Worm (Caenorhabditis elegans) whole organism, mixed stage, embryonic: ENCODE results near the gene F58F12.3.

Experiments
- M03D4.4 ChIP-seq: sonication (generic microtip); optimal IDR thresholded peaks from 2 replicates; lab custom pipeline; 2017; ENCODE audit warnings: mild to moderate bottlenecking, missing genetic modification characterization, missing compliant biosample characterization
- nhr-28 ChIP-seq: fragments of 150-350 bp; optimal IDR thresholded peaks from 2 replicates; lab custom pipeline; 2014; ENCODE audit warnings: missing biosample characterization, missing genetic modification characterization

DNA sequence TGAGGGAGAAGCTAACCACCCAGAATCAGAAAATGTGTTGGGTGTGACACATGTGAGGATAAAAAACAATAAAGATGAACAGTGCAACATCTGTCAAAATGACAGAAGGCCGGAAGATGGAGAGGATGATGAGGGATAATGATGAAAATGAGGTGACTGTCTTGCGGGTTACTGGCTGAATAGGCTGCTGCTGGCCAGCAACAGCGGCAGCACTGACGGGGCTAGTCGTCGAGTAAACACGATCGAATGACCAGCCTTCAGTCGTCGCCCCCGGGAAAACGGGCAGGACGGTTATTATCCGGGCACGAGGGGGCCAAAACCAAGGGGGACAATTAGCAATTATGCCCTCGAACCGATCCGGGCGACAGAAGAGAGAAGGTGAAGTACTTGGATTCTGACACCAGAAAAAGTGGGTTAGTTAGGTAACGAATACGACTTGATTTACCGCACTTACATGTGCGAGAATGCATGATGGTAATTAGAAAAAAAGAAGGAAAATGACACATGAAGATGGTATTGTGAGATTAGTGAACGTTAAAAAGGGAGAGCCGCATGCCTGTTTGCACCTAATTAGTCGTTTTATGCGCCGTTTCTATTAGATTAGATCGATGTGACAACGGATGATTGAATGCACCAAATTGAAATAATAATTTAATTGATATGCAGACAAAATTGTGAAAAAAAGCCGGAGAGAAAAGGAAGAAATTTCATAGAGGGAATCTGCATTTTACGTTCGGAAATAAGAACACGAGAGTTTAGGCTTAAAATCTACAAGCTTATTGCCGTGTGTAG, 20.8 kb upstream of the F58F12.3 start:
- TF ChIP-seq nhr-28 (tag; lab: Kevin White, UChicago): no peak
- TF ChIP-seq M03D4.4: no peak
